Worm (Caenorhabditis elegans) whole organism, dauer: ENCODE data around the gene srz-101.
"Not testable (repeated sequence)": the region's sequence is repeated elsewhere in the genome, so short reads cannot be mapped to it uniquely, and the experiment has no call there.

Experiments used
- unc-62 ChIP-seq: sonication (generic microtip); optimal IDR thresholded peaks from 2 replicates; lab custom pipeline; 2017; ENCODE audit warnings: missing biosample characterization, missing genetic modification reagents, missing genetic modification characterization

The srz-101 gene

ce11 chrV:16694538-16694937, at the start of gene srz-101:
TSS of gene srz-101 (plus strand) at chrV:16694838.
- no peak for TF ChIP-seq unc-62 (GFP tag; lab: Kevin White, UChicago)

DNA sequence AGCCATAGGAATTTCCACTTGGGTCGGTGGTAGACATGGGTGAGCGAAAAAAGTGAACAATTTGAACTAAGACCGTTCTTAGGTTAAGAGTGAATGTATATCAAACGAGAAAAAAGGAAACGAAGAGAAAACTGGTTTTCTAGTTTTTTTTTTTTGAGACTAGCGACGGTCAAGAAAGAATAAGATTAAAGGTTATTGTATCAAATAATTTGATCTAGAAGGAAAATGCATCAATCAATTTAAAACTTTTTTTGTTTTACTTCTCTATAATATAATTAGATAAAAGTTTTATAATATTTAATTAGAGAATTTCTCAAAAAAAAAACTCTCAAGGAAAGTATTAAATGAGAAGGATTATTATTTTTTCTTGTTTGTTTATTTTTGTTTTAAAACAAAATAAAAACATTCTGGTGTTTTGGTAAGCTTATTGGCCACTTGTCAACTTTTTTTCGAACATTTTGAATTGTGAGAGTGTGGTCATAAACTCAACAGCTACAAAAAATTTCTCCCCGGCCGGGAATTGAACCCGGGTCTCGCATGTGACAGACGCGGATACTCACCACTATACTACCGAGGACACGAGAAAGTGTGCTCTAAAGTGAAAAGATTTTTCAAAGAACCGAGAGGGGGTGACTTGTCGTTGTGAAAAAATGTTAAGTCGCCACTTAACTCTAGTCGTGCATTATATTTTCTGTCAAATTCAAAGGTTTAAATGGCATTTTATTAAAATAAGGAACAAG, 49.3 kb upstream of the srz-101 start, which contains the start of gene W06G6.17:
Gene W06G6.17 (minus strand): TSS at position 51 of the 740 bp plus-strand sequence.
- TF ChIP-seq unc-62 (GFP tag; lab: Kevin White, UChicago), result no peak

DNA sequence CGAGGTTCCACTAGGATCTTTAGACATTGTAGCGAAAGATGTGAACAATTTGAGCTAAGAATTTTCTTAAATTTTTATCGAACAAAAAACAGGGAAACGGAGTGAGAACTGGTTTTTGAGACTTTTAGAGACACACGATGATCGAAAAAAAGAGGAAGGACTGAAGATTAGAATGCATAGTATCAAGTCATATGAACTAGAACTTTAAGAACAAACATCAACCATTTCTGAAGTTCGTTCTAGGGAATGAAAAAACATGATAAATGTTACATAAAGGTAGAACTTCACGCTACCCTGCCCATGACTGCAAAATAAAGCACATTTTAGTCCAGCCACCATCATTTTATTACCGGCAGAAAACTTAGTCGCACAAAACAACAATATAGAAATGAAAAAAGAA, 48.3 kb upstream of the srz-101 start, which contains the start of gene W06G6.9:
Gene W06G6.9 (minus strand): TSS at position 101 of the 400 bp plus-strand sequence.
- TF ChIP-seq unc-62 (GFP tag; lab: Kevin White, UChicago), result no peak

ce11 chrV:16647093-16647492, 47.5 kb upstream of the srz-101 start, which contains the start of gene W06G6.10:
TSS of gene W06G6.10 (minus strand) at chrV:16647193.
- no peak for TF ChIP-seq unc-62 (GFP tag; lab: Kevin White, UChicago)

ce11 chrV:16648317-16649018, 46.2 kb upstream of the srz-101 start, which contains the start of gene W06G6.20:
TSS of gene W06G6.20 (minus strand) at chrV:16648367.
- no peak for TF ChIP-seq unc-62 (GFP tag; lab: Kevin White, UChicago)

- not testable (repeated sequence) for TF ChIP-seq unc-62 (GFP tag; lab: Kevin White, UChicago)
Measured at ce11 chrV:16649200-16649599, 45.4 kb upstream of the srz-101 start, which contains the start of gene W06G6.11. TSS of gene W06G6.11 (minus strand) at chrV:16649300.

ce11 chrV:16654242-16654641, 40.4 kb upstream of the srz-101 start, which contains the start of gene W06G6.15:
TSS of gene W06G6.15 (plus strand) at chrV:16654542.
- not testable (repeated sequence) for TF ChIP-seq unc-62 (GFP tag; lab: Kevin White, UChicago)

ce11 chrV:16660816-16661215, 33.8 kb upstream of the srz-101 start, which contains the start of gene Y70C5B.2:
TSS of gene Y70C5B.2 (minus strand) at chrV:16660916.
- not testable (repeated sequence) for TF ChIP-seq unc-62 (GFP tag; lab: Kevin White, UChicago)

DNA sequence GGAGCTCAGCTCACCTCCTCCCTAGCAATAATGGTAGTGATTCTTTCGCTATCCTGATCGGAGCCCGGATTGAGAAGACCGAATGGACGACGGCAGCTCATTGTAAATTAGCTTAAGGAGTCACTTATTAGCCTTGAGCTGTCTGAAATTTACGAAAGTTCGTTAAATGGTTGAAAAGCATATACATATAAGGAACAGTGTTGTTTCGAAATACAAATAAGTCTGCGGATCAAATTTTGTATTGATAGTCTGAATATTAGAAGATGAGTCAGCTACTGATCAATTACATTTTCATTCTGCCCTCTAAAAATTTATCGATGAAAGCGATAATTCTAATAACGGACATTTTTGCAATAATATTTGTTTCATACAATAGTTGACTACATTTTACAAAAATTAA, 28.0 kb upstream of the srz-101 start, which contains the start of gene F14F8.14:
Gene F14F8.14 (minus strand): TSS at position 101 of the 400 bp plus-strand sequence.
- no peak for TF ChIP-seq unc-62 (GFP tag; lab: Kevin White, UChicago)

DNA sequence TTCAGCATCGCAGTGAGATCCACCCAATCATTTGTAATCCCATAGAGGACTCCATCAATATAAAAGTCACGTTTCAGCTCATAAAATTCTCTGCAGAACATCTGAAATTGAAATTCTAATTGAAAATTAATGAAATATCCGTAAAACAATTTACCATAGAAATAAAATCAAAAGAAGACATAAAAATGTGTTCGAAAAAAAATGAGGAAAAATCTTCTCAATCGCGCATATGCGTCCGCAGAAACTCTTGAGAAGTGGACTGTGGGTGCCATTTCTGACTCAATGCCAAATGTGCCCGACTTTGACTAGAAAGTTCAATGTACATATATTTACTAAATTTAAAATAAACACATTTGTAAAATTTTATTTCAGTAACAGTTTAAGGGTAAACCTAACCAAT, 26.2 kb upstream of the srz-101 start, which contains the start of gene F14F8.9:
Gene F14F8.9 (minus strand): TSS at position 101 of the 400 bp plus-strand sequence.
- TF ChIP-seq unc-62 (GFP tag; lab: Kevin White, UChicago), result no peak

DNA sequence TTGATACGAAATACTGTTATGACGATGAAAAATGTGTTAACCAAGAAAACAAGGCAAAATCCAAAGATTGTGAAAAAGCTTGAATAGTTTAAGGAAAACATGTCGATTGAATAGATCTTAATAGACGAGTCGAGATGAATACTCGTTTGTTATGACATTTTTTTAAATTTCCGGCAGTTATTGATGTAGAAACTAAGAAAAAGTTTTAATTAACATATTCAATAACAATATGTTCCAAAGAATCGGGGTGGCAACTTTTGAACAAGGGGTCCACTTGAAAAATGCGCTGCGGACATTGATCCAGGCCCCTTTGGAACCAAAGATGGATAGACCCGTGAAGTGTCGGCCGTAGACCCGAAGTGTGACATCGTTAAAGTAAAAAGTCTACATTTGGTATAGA, 23.4 kb upstream of the srz-101 start, which contains the start of gene str-61:
Gene str-61 (minus strand): TSS at position 101 of the 400 bp plus-strand sequence.
- no peak for TF ChIP-seq unc-62 (GFP tag; lab: Kevin White, UChicago)

DNA sequence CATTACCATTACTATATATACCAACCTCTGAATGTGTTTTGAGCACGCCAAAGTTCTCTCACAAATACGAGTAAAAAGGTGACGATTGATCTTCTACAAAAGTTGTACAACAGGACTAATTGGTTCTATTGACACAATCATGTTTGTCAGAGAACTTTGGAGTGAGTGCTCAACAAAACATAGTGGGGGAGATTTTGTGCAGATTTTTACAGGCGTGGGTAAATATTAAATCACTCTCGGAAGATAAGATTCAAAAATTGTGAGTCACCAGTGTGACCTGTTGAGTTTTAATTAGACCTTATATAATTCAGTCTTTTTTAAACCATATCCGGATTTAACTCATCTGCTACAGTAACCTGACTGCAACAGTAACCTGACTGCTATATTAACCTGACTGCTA, 22.4 kb upstream of the srz-101 start, which contains the start of gene F14F8.8:
Gene F14F8.8 (minus strand): TSS at position 101 of the 400 bp plus-strand sequence.
- TF ChIP-seq unc-62 (GFP tag; lab: Kevin White, UChicago), result no peak

DNA sequence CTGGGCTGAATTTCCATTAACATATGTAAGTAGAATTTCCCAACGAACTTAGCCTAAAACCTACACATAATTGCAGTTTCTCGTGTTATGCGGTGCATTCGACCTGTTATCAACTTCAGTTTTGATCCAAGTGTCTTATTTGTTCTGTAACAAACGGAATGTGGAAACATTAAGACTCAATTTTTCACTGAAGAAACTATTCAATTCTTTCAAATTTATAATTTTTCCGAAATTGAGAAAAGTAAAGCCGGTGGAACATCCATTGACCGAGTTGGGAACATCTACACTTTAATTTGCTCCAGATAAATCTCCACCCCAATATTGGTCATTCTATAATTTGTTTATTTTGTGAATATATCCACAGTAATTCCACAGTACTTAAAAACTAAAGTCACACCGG, 20.2 kb upstream of the srz-101 start:
- no peak for TF ChIP-seq unc-62 (GFP tag; lab: Kevin White, UChicago)

ce11 chrV:16675553-16675952, 19.1 kb upstream of the srz-101 start, which contains the start of gene srz-1:
TSS of gene srz-1 (plus strand) at chrV:16675853.
- TF ChIP-seq unc-62 (GFP tag; lab: Kevin White, UChicago), result no peak

DNA sequence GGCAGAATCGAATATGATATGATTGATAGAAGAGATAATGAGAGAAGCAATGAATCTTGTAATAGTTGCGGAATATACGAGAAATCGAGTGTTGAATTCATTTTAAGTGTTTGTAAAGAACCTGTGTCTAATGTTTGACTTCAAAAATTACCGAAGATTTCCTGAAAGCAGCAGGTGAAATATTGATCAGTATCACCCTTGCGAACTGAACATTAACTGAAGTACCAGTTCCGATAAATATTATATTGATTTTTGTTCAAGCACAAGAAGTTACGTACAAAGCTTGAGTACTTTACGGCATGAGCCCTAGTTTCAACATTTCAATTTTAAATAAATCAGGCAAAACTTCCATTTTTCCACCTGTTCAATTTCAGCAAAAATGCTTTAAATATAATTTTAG, 15.4 kb upstream of the srz-101 start, which contains the start of gene srz-103:
Gene srz-103 (minus strand): TSS at position 101 of the 400 bp plus-strand sequence.
- TF ChIP-seq unc-62 (GFP tag; lab: Kevin White, UChicago), result no peak
